Worm (Caenorhabditis elegans) whole organism, L3 larva: Measurements from ENCODE around the gene T07A5.7.

ENCODE experiments used
- R02D3.7 ChIP-seq: fragments of 150-350 bp; optimal IDR thresholded peaks from 2 replicates; lab custom pipeline; 2014; ENCODE audit warnings: missing biosample characterization, missing genetic modification characterization
- ZK546.5 ChIP-seq: sonication (generic microtip); optimal IDR thresholded peaks from 2 replicates; lab custom pipeline; 2017; ENCODE audit warnings: missing biosample characterization, missing genetic modification characterization
- aly-2 ChIP-seq: fragments of 150-350 bp; optimal IDR thresholded peaks from 2 replicates; lab custom pipeline; 2014; ENCODE audit warnings: missing biosample characterization, missing genetic modification characterization
- ceh-16 ChIP-seq: sonication (generic microtip); optimal IDR thresholded peaks from 2 replicates; lab custom pipeline; 2017; ENCODE audit warnings: missing biosample characterization, missing genetic modification characterization
- ceh-28 ChIP-seq: fragments of 150-350 bp; optimal IDR thresholded peaks from 2 replicates; lab custom pipeline; 2014; ENCODE audit warnings: missing biosample characterization, missing genetic modification reagents, missing genetic modification characterization
- ceh-82 ChIP-seq: fragments of 150-350 bp; optimal IDR thresholded peaks from 2 replicates; lab custom pipeline; 2014; ENCODE audit warnings: missing biosample characterization, missing genetic modification characterization
- ceh-9 ChIP-seq: sonication (generic microtip); optimal IDR thresholded peaks from 2 replicates; lab custom pipeline; 2018; ENCODE audit warnings: missing biosample characterization, missing genetic modification characterization
- elt-2 ChIP-seq: sonication (generic microtip); optimal IDR thresholded peaks from 2 replicates; lab custom pipeline; 2016; ENCODE audit warnings: missing genetic modification reagents, mild to moderate bottlenecking, missing genetic modification characterization, missing compliant biosample characterization
- elt-3 ChIP-seq, 3 experiments: fragments of 150-350 bp in 1 of 3; sonication (generic microtip) in 2 of 3; optimal IDR thresholded peaks; 2 replicates in 2 of 3; 4 replicates in 1 of 3; lab custom pipeline; 2014 to 2017; ENCODE audit warnings: missing biosample characterization in 3 of 3, missing genetic modification characterization in 3 of 3
- fkh-2 ChIP-seq: fragments of 150-350 bp; optimal IDR thresholded peaks from 2 replicates; lab custom pipeline; 2014; ENCODE audit warnings: missing biosample characterization, missing genetic modification reagents, missing genetic modification characterization
- fos-1 ChIP-seq: fragments of 150-350 bp; optimal IDR thresholded peaks from 2 replicates; lab custom pipeline; 2014; ENCODE audit warnings: missing biosample characterization, missing genetic modification characterization
- hmg-11 ChIP-seq: sonication (generic microtip); optimal IDR thresholded peaks from 2 replicates; lab custom pipeline; 2016; ENCODE audit warnings: missing genetic modification characterization, missing compliant biosample characterization
- jun-1 ChIP-seq: fragments of 150-350 bp; optimal IDR thresholded peaks from 2 replicates; lab custom pipeline; 2014; ENCODE audit warnings: missing biosample characterization, missing genetic modification reagents, missing genetic modification characterization
- lin-15B ChIP-seq: fragments of 150-350 bp; optimal IDR thresholded peaks from 2 replicates; lab custom pipeline; 2014; ENCODE audit warnings: missing biosample characterization, missing genetic modification characterization
- mdl-1 ChIP-seq: fragments of 150-350 bp; optimal IDR thresholded peaks from 2 replicates; lab custom pipeline; 2014; ENCODE audit warnings: missing biosample characterization, missing genetic modification characterization
- nfya-1 ChIP-seq: sonication (generic microtip); optimal IDR thresholded peaks from 2 replicates; lab custom pipeline; 2017; ENCODE audit warnings: missing genetic modification characterization, mild to moderate bottlenecking, missing compliant biosample characterization, antibody characterized with exemption, moderate library complexity; ENCODE audit not compliant: insufficient read depth
- nhr-11 ChIP-seq: fragments of 150-350 bp; optimal IDR thresholded peaks from 2 replicates; lab custom pipeline; 2014; ENCODE audit warnings: missing biosample characterization, missing genetic modification characterization
- nhr-12 ChIP-seq: fragments of 150-350 bp; optimal IDR thresholded peaks from 2 replicates; lab custom pipeline; 2014; ENCODE audit warnings: missing biosample characterization, missing genetic modification characterization
- nhr-23 ChIP-seq: fragments of 150-350 bp; optimal IDR thresholded peaks from 2 replicates; lab custom pipeline; 2014; ENCODE audit warnings: missing biosample characterization, missing genetic modification reagents, missing genetic modification characterization
- nhr-25 ChIP-seq: sonication (generic microtip); optimal IDR thresholded peaks from 2 replicates; lab custom pipeline; 2017; ENCODE audit warnings: missing biosample characterization, missing genetic modification characterization
- nhr-28 ChIP-seq: fragments of 150-350 bp; optimal IDR thresholded peaks from 2 replicates; lab custom pipeline; 2014; ENCODE audit warnings: missing biosample characterization, missing genetic modification characterization
- nhr-67 ChIP-seq: fragments of 150-350 bp; optimal IDR thresholded peaks from 2 replicates; lab custom pipeline; 2014; ENCODE audit warnings: missing biosample characterization, missing genetic modification characterization
- nhr-77 ChIP-seq: fragments of 150-350 bp; optimal IDR thresholded peaks from 2 replicates; lab custom pipeline; 2014; ENCODE audit warnings: missing biosample characterization, missing genetic modification characterization
- pha-4 ChIP-seq: fragments of 150-350 bp; optimal IDR thresholded peaks from 2 replicates; lab custom pipeline; 2014; ENCODE audit warnings: missing biosample characterization, missing genetic modification reagents, missing genetic modification characterization
- pqm-1 ChIP-seq: fragments of 150-350 bp; optimal IDR thresholded peaks from 2 replicates; lab custom pipeline; 2017; ENCODE audit warnings: missing biosample characterization, missing genetic modification characterization, inconsistent platforms
- sea-2 ChIP-seq: fragments of 150-350 bp; sonication (generic microtip); optimal IDR thresholded peaks from 4 replicates; lab custom pipeline; 2014; ENCODE audit warnings: missing biosample characterization, missing genetic modification reagents, missing genetic modification characterization
- skn-1 ChIP-seq: fragments of 150-350 bp; optimal IDR thresholded peaks from 2 replicates; lab custom pipeline; 2014; ENCODE audit warnings: missing biosample characterization, missing genetic modification characterization
- snpc-4 ChIP-seq: fragments of 150-350 bp; optimal IDR thresholded peaks from 2 replicates; lab custom pipeline; 2014; ENCODE audit warnings: missing biosample characterization, missing genetic modification characterization
- tbx-2 ChIP-seq: sonication (generic microtip); optimal IDR thresholded peaks from 2 replicates; lab custom pipeline; 2016; ENCODE audit warnings: mild to moderate bottlenecking, missing genetic modification characterization, missing compliant biosample characterization
- unc-39 ChIP-seq: sonication (generic microtip); optimal IDR thresholded peaks from 4 replicates; lab custom pipeline; 2017; ENCODE audit warnings: missing biosample characterization, missing genetic modification characterization
- zag-1 ChIP-seq: fragments of 150-350 bp; optimal IDR thresholded peaks from 2 replicates; lab custom pipeline; 2014; ENCODE audit warnings: missing biosample characterization, missing genetic modification characterization
- ztf-11 ChIP-seq: fragments of 150-350 bp; optimal IDR thresholded peaks from 2 replicates; lab custom pipeline; 2014; ENCODE audit warnings: missing biosample characterization, missing genetic modification characterization
- ztf-4 ChIP-seq: fragments of 150-350 bp; optimal IDR thresholded peaks from 2 replicates; lab custom pipeline; 2014; ENCODE audit warnings: missing biosample characterization, missing genetic modification characterization

The T07A5.7 gene

DNA sequence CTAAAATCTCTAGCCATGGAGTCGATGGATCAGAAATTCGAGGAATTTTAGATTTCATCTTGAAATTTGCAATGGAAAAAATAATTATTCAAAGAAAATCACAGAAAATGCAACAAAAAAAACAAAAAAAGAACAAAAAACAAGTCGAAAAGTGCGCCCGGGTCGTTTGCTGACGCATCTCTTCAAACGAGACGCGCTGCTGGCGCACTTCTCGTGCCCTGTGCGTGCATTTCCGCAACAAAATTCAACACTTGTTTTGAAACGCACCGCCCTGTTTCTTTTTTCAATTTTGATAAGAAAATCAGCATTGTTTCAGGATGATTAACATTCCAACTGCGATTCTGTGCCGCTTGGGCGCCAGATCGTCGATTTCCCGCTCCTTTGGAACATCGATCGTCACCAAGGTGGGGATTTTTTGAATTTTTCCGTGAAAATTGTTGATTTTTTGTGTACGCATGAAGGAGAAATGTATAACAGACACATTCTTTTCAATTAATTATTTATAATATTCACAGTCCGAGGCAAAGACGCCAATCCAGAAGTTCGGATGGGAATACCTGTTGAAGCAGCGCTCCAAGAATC, 23.1 kb upstream of the T07A5.7 start, which contains the start of the genes jmjd-4 and mev-1 (continued):
- no peak for TF ChIP-seq ztf-4 (tag; lab: Kevin White, UChicago)

DNA sequence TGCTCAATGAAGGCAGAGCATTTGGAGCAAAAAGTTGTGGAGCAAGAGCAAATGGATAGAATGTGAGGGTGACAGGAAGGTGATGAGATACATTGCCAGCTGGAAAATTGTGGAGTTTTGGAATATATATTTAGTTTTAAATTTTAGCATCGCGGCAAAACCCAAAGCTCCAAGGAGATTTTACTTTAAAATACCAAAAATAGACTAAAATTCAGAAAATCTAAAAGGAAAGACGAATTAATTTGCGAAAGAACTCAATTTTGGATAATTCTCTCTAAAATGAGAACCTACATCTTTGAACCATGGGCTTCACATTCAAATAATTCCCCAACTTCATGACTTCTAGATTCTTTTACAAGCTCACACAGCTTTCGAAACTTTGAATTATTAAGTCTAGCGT, 21.6 kb upstream of the T07A5.7 start, which contains the start of gene T07C4.12:
Gene T07C4.12, minus strand, starts transcription at position 101 of the 400 bp plus-strand sequence.
- TF ChIP-seq nhr-28: no peak
- TF ChIP-seq nhr-11 (tag; lab: Kevin White, UChicago): no peak
- TF ChIP-seq ceh-9 (tag; lab: Kevin White, UChicago): no peak

DNA sequence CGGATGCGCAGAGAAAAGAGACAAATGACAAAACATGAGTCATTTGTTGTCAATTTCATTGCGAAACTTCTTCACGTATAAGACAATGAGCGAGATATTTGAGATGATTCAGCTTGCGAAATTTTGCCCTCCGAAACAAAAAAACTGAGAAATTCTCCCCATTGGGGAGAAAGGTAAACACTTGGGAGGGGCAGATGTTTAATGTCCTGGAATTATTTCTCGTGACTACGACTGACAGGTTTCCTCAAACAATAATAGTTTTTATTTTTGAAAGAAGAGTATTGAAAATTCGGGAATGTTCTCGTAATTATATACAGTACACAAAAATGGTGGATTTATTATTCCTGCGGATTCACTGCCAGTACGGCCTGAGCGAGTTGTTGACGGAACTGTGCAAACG, 20.3 kb upstream of the T07A5.7 start:
- peak; percentile 9 for TF ChIP-seq jun-1 (tag; lab: Kevin White, UChicago)
- peak; percentile 92 for TF ChIP-seq pha-4 (tag; lab: Kevin White, UChicago)
- no peak for TF ChIP-seq elt-3 (tag; optimal IDR thresholded peaks at IDR 0.05; lab: Kevin White, UChicago)
- TF ChIP-seq nfya-1 (tag; lab: Kevin White, UChicago): peak; percentile 34

DNA sequence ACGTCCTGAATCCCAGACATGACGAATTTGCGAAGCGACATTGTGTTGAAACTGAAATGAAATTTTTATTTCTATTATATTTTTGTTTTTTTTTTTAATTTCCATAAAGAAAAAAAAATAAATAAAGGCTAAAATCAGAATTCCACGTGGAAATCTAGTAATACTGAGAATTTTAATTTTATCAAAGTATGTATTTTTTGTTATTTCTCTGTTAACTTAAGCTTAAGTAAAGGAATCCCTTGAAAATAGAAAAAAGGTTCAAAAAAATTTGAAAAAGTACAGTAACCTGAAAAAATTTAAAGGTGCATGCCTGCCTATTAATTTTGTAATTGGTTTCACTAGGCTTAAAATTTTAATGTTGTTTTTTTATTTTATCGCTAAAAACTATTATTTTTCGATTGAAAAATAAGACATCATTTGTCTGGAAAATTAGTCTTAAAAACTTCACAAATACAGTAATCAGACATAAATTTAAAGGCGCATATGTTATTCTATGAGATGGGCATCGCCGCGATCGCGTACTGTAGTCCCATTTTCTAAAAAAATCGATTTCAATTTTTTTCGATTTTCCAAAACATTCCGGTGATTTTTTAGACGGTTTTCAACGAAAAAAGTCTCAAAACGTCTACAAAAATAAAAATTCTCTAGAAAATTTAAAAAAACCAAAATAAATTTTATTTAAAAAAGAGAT, 19.6 kb upstream of the T07A5.7 start, which contains the start of gene nex-2:
Gene nex-2, minus strand, starts transcription at position 51 of the 691 bp plus-strand sequence.
- TF ChIP-seq jun-1 (tag; lab: Kevin White, UChicago) (no peak), nhr-25 (no peak), skn-1 (tag; lab: Kevin White, UChicago) (no peak), sea-2 (GFP tag; lab: Kevin White, UChicago) (no peak), nhr-77 (tag; lab: Kevin White, UChicago) (no peak), aly-2 (no peak), nhr-67 (no peak), fkh-2 (tag; lab: Kevin White, UChicago) (no peak), ztf-11 (no peak), lin-15B (tag; lab: Kevin White, UChicago) (no peak), ceh-82 (tag; lab: Kevin White, UChicago) (no peak), ceh-16 (tag; lab: Kevin White, UChicago) (no peak), ztf-4 (tag; lab: Kevin White, UChicago) (no peak), ceh-28 (tag; lab: Kevin White, UChicago) (no peak)

DNA sequence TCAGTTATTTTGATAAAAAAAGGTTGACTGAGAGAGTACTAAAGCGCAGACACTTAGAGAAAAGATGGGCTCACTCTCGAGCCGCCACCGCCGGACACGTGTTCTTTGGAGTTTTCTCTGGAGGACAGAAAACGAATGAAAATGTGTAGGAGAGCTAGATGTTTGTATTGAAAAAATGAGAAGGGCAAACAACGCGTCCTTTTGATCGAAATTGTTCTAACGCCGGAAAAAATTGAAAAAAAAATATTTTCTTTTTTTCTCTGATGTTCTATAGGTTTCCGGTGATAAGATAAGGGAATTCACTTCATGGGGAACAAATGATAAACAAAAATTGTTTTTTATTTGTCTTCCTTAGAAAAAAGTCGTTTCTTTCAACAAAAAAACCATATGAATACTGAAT, 18.9 kb upstream of the T07A5.7 start:
- TF ChIP-seq pha-4 (tag; lab: Kevin White, UChicago) (peak; percentile 78), elt-2 (peak; percentile 81), ZK546.5 (no peak), pqm-1 (peak; percentile 65), jun-1 (tag; lab: Kevin White, UChicago) (peak; percentile 6), aly-2 (no peak)

DNA sequence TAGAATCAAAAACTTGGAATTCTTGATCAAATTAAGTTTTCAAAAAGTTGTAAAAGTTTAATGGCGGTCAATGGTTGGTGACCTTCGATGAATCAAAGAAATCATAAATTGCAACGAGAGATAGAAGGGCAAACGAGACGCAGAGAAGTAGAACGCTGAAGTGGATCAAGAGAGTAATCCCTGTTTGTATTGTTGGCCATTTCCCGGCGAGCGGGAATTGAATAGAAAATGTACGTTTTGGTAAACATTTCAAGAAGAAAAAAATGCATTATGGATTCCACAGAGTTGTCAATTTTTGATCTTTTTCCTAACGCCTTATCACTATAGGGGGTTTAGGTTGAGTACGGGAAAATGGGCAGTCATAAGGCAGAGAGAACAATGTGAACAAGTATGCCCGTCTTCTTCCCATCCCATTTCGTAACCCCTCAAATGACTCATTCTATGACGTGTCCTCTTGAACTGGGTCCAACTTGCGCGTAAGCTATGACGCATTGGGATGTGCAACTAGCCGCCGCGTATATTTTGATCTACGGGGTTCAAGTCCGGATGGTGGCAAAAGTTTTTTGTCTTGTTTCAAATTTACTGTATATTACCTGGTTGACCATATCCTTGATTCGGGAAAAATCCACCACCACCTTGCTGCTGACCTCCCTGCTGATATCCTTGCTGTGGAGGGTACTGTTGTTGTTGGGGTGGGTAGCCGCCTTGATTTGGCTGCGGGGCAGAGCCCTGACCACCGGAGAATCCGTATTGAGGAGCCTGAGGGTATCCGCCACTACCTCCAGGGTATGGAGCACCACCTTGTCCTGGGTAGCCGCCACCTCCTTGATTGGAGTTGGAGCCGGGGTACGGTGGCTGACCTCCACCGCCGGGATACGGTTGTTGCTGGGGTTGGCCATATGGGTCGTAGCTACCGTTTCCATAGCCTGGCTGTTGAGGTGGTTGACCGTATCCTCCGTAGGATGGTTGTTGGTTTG, 17.9 kb upstream of the T07A5.7 start:
- no peak for TF ChIP-seq sea-2 (GFP tag; lab: Kevin White, UChicago)
- TF ChIP-seq nhr-77 (tag; lab: Kevin White, UChicago): no peak
- no peak for TF ChIP-seq ztf-4 (tag; lab: Kevin White, UChicago)
- no peak for TF ChIP-seq tbx-2
- no peak for TF ChIP-seq nhr-12 (tag; lab: Kevin White, UChicago)
- no peak for TF ChIP-seq R02D3.7
- TF ChIP-seq lin-15B (tag; lab: Kevin White, UChicago): no peak
- TF ChIP-seq ceh-28 (tag; lab: Kevin White, UChicago): no peak
- no peak for TF ChIP-seq nhr-28
- peak; percentile 24 for TF ChIP-seq pqm-1
- TF ChIP-seq zag-1 (tag; lab: Kevin White, UChicago): no peak
- no peak for TF ChIP-seq nhr-25
- TF ChIP-seq snpc-4 (tag; lab: Kevin White, UChicago): no peak
- TF ChIP-seq fos-1 (tag; lab: Kevin White, UChicago): peak; percentile 46
- TF ChIP-seq pha-4 (tag; lab: Kevin White, UChicago): peak; percentile 34
- TF ChIP-seq aly-2: no peak
- no peak for TF ChIP-seq skn-1 (tag; lab: Kevin White, UChicago)
- no peak for TF ChIP-seq ZK546.5
- no peak for TF ChIP-seq mdl-1
- no peak for TF ChIP-seq hmg-11 (tag; lab: Kevin White, UChicago)
- TF ChIP-seq elt-2: no peak
- peak; percentile 34 for TF ChIP-seq jun-1 (tag; lab: Kevin White, UChicago)
- TF ChIP-seq nhr-23 (tag; lab: Kevin White, UChicago): peak; percentile 24
- no peak for TF ChIP-seq fkh-2 (tag; lab: Kevin White, UChicago)
- TF ChIP-seq unc-39: no peak
